Fruit fly (Drosophila melanogaster): Measurements from ENCODE around the gene Burs.
"Not testable (repeated sequence)": the region's sequence is repeated elsewhere in the genome, so short reads cannot be mapped to it uniquely, and the experiment has no call there.

Gene Burs

dm6 chr3R:21769218-21769617 is at the start of gene Burs:
Gene Burs, plus strand, starts transcription at chr3R:21769518.
- no peak for TF ChIP-seq noc (tag; optimal IDR thresholded peaks at IDR 0.05)

DNA sequence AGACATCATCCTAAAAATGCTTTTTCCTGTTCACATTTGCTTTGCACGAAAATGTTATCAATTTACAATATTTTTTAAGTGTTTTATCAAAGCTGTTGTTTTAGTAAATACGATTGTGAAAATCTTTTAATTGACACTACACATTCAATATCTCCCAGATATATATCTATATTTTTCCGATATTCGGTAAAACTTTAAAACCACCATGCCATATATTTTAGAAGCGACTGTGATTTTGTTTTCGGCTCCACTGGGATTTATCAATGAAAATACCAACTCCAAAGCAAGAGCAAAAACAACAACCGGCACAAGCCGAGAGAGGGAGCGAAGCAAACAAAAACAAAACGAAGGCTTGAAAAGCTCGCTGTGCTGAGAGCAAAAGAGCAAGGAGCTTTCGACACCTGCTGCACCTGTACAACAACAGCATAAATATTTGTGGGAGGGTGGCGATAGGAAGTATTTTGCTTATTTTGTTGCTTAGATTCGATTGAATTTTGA is 49.3 kb upstream of the Burs start:
- peak; percentile 19 for TF ChIP-seq noc (tag; optimal IDR thresholded peaks at IDR 0.05)

DNA sequence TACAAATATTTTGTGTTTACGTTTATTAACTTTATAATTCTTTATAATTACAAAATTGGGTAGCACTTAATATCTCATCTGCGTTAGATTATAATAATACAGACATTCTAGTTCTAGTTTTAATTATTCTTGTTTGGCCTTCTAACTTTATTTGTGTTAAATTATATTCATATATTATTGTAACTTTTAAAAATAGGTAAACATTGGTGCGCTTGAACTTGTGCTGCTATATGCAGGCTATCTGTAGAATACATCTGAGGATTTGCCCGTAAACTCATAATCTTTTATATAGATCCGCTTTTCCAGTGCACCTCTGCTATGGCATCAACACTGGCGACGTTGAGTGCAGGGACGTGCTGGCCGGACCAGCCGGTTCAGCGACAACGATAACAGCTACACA is 46.9 kb upstream of the Burs start:
- TF ChIP-seq noc (tag; optimal IDR thresholded peaks at IDR 0.05): no peak

DNA sequence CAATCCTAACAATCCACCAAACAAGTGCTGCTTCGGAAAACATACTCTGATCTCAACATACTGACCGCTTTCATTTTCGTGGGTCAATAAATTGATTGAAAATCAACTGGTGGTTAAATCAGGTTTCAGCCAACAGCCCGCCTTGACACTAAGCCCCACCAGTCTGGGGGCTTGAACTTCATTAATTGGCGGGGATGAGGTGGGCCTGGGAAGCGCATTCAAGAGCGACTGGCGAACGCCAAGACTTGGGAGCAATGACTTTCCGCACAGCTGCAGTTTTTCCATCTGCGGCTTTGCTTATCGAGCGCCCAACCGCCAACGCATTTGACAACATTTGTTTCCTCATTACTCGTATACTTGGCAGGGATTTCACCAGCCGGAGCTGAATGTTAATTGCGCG is 42.7 kb upstream of the Burs start:
- TF ChIP-seq noc (tag; optimal IDR thresholded peaks at IDR 0.05): no peak

- no peak for TF ChIP-seq noc (tag; optimal IDR thresholded peaks at IDR 0.05)
Measured at dm6 chr3R:21730955-21731354, 38.4 kb upstream of the Burs start.

dm6 chr3R:21731682-21732081 is 37.6 kb upstream of the Burs start:
- TF ChIP-seq noc (tag; optimal IDR thresholded peaks at IDR 0.05): no peak

DNA sequence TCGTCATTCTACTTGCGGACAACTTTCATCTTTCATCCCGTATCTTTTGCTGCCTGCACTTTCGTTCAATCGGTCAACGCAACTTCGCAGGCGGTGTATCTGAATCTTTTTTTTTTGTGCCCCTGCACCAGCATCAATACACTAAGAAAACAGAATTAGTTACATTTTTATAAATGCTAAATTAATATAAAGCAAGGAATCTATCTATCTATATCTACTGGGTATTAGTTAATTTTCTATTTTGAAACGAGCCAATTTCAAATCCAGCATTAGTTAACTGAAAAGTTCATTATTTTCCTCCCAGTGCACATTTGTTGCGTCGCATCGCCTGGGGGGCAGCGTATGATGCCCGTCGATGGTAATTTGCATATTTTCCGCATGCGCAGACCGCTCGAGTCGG is 36.4 kb upstream of the Burs start:
- TF ChIP-seq noc (tag; optimal IDR thresholded peaks at IDR 0.05): no peak

DNA sequence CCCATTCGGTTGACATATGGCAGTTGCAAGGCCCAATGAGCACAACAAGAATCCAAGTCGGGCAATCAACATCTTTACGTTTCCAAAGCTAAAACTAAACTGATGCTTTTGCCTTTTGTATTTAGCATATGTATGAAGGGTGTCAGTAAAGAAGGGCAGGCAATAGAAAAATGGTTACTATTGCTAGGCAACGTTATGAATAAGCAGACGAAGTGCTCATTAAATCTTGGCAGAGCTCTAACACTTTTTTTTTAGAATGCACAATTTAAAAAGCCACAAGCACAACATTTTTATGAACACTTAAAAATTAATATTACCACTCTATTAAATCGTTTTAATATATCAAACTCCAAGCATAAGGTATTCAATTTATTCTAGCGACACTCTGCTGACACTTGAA is 33.1 kb upstream of the Burs start, which contains the start of gene Sfp93F:
Sfp93F (minus strand) TSS at position 101 of the 400 bp plus-strand sequence.
- not testable (repeated sequence) for TF ChIP-seq noc (tag; optimal IDR thresholded peaks at IDR 0.05)

- TF ChIP-seq noc (tag; optimal IDR thresholded peaks at IDR 0.05): no peak
Measured at dm6 chr3R:21736749-21737148, 32.6 kb upstream of the Burs start, which contains the start of gene CG42869. Gene CG42869, minus strand, starts transcription at chr3R:21736849.

DNA sequence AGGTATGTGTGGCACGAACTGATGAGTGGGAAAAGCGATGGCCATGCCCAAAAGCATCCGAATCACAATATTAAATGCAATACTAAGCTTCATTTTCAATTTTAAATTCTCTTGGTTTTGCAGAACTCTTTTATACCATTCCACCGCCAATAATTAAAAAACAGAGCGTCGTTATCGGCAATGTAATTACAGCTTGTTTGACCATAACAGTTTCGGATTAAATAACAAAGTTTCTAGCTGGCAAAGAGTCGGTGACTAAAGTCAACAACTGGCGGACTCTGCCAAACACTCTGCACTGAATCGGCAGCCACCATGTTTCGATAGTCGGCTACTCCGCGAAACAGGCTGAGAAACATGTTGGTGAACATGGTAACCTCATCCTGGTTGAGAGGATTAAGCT is 32.1 kb upstream of the Burs start, which contains the start of gene CG42870:
CG42870 (minus strand) TSS at position 101 of the 400 bp plus-strand sequence.
- no peak for TF ChIP-seq noc (tag; optimal IDR thresholded peaks at IDR 0.05)

- no peak for TF ChIP-seq noc (tag; optimal IDR thresholded peaks at IDR 0.05)
Measured at dm6 chr3R:21739010-21739409, 30.3 kb upstream of the Burs start, which contains the start of gene CG34034. Gene CG34034, minus strand, starts transcription at chr3R:21739110.

DNA sequence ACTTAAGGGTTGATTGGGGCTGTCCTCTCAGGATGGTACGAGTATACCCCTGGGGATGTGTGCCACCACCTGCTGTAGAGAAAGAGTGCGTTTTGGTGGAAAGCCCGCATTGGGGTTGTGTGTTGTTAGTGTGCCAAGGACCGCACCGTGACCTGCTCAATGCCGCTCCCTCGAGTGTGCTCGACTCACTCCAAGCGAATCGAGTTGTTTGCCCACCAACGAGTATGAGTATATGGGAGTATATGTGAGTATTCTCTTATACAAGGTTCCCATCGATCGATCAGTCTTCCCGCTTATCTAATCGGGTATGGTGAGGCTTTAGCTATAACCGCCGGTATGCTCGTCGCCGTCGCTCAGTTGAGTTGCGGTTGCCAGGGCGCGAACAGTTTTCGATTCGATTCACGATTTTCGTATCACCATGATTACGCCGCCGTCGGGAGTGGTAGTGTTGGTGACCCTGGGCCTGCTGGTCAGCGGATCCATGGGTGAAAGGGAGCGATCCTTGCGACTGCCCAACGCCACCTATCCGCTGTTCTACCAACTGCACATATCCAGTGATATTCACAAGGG is 29.5 kb upstream of the Burs start, which contains the start of gene CG5849:
CG5849 (plus strand) TSS at position 356 of the 570 bp plus-strand sequence.
- TF ChIP-seq noc (tag; optimal IDR thresholded peaks at IDR 0.05): peak; percentile 30

- TF ChIP-seq noc (tag; optimal IDR thresholded peaks at IDR 0.05): peak; percentile 37
Measured at dm6 chr3R:21740766-21741350, 28.5 kb upstream of the Burs start.

DNA sequence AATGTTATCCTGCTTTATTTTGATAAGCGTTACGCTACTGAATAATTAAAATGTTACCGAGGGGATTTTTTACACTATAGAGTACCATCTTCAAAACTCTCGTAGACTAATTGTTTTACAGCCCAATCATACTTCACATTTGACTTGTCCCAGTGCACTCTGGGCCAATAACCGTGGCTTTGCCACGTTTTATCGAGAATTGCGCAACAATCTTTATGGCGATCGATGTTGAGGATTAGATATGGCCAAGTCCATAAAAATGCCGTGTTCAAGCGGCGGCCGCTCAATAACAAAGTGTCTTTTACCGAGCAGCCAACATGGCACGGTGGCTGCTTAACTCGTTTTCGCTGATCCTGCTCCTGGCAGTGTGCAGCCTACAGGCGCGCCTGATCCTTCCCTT is 24.3 kb upstream of the Burs start, which contains the start of gene CG31343:
CG31343 (plus strand) TSS at position 279 of the 400 bp plus-strand sequence.
- TF ChIP-seq noc (tag; optimal IDR thresholded peaks at IDR 0.05): no peak

DNA sequence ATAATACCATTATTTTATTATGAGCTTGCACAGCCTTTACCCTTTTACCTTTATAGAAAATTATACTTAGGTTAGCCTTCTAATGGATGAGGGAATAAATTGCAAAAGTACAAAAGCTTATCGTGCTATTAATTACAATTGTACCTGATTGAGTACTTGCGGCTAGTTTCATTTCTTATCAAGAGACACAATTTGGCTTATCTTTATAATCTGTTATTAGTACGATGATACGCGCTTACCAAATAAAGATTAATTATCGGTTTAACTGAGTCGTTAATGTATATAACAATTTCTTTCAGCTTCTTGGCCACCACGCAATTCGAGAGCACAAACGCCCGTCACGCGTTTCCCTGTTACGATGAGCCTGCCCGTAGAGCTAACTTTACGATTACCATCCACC is 23.4 kb upstream of the Burs start:
- no peak for TF ChIP-seq noc (tag; optimal IDR thresholded peaks at IDR 0.05)

DNA sequence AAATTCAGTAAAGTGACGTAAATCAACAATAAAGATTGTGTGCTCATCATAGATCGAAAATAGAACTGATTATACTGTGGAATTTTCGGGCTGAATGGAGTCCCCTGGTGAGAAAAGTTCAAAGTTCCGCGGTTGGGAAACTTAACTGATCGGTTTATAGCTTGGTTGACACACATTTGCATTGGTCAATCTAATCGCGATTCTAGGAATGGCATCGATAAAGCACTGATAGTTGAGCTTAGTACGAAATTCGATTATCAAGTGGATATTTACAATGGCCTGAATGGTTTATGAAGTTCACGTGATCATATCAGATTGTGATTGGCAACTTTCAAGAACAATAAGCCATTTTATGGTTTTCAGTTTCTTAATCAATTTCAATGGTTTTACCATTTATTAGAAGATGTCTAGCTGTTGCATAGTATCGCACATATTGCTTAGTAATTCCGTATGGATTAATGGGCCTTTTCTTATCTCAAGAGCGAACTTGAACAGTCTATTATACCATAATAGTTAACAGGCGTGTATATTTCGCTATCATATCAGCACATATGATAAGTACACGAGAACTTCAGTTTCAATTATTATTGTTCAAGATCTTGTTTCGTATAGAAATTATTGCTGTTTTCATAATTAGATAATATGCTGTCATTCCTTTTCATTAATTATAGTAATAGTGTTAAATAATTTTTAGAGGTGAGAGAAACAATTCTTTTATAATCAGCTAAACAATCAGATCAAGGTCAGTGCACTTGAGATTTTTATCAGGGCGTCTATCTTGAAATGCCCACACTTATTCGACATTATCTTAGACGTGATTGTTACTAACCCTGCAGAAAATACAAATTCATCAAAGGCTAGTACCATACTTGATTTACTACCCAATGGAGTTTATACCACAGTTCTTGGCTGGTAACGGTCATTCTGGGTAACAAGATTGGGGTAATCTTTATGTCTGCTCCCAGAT is 20.1 kb upstream of the Burs start, which contains the start of gene CG31233:
CG31233 (plus strand) TSS at position 900 of the 967 bp plus-strand sequence.
- TF ChIP-seq noc (tag; optimal IDR thresholded peaks at IDR 0.05): peak; percentile 54

Data from whole organism, larva.